Fruit fly (Drosophila melanogaster): ENCODE data around the gene bero.

- no peak for TF ChIP-seq Hnf4 (GFP tag; optimal IDR thresholded peaks at IDR 0.05)
- TF ChIP-seq GATAd (GFP tag; optimal IDR thresholded peaks at IDR 0.05), result no peak
- no peak for TF ChIP-seq sage (GFP tag; optimal IDR thresholded peaks at IDR 0.05)
- no peak for TF ChIP-seq pan (optimal IDR thresholded peaks at IDR 0.05)
- TF ChIP-seq Hr83 (GFP tag; optimal IDR thresholded peaks at IDR 0.05; ENCODE audit: poor library complexity, severe bottlenecking), result no peak
- no peak for TF ChIP-seq dsf (GFP tag; optimal IDR thresholded peaks at IDR 0.05; ENCODE audit: borderline replicate concordance)
- no peak for TF ChIP-seq CG32264 (GFP tag; optimal IDR thresholded peaks at IDR 0.05)
- TF ChIP-seq h (GFP tag; optimal IDR thresholded peaks at IDR 0.05), result no peak
- no peak for TF ChIP-seq rgr (GFP tag; optimal IDR thresholded peaks at IDR 0.05)
- TF ChIP-seq Hr78 (GFP tag; optimal IDR thresholded peaks at IDR 0.05), result no peak
- no peak for TF ChIP-seq psq (GFP tag; optimal IDR thresholded peaks at IDR 0.05)
Measured at dm6 chr2L:20857791-20858190, 704 bp upstream of the bero start, which contains the start of gene CG14400.
